Worm (Caenorhabditis elegans) whole organism, dauer: ENCODE data around the gene oac-6.

Experiments
- unc-62 ChIP-seq: sonication (generic microtip); optimal IDR thresholded peaks from 2 replicates; lab custom pipeline; 2017; ENCODE audit warnings: missing biosample characterization, missing genetic modification reagents, missing genetic modification characterization

Gene oac-6

DNA sequence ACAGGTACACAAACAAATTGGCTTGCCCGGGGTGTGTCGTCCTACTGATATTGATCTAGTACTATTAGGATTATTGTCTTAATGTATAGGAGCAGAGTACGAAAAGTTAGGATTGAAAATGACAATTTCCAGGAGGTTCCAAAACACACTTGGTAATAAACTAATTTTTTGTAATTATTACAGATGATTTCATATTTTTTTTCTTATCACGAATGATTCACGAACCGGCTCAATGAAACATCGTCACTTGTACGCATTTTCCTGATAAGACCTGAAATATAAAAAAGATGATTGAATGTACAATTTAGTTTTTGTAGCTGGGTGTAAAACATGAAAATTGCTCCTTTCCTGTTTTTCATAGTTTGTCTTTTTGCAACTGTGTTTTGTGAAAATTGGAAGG, at the start of gene oac-6, which contains the start of gene C31A11.13:
TSS of gene oac-6 (plus strand) at position 279 of the 400 bp plus-strand sequence.
TSS of gene C31A11.13 (minus strand) at position 113 of the 400 bp plus-strand sequence.
- TF ChIP-seq unc-62 (GFP tag; lab: Kevin White, UChicago): no peak

DNA sequence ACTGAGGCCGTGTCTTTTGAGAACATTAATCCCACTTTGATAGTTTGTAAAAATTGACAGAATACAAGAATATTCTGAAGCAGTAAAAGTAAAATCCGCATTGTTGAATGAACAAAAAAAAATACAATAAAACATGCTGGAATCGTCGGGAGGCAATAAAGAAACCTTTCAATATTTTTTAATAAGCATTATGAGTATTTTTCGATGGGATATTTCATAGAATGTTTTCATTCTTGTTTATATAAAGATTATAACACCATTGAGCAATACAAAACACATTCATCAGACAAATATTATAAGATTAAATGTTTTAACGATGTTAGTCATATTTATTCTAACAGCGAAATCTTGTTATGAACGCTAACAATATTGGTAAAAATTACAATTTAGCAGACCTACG, 48.8 kb upstream of the oac-6 start, which contains the start of gene gcy-20:
TSS of gene gcy-20 (minus strand) at position 101 of the 400 bp plus-strand sequence.
- TF ChIP-seq unc-62 (GFP tag; lab: Kevin White, UChicago): no peak

DNA sequence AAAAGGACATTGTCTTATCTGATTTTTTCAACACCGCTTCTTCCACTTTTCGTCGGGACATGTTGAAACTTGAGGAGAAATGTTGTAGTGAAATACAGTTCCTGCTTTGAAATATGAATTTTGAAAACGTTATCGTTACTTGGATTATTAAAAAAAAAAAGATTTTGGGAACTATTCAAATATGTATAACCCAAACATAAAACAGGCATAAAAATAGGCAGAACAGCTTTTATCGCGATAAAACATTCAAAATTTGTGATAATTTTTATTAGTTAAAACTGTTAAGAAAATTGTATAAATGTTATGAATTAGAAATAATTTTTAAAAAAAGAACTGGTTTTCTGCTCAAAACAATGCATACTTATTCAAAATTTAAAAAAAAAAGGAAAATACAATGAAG, 46.1 kb upstream of the oac-6 start, which contains the start of gene bgnt-1.3:
TSS of gene bgnt-1.3 (minus strand) at position 101 of the 400 bp plus-strand sequence.
- TF ChIP-seq unc-62 (GFP tag; lab: Kevin White, UChicago): no peak

DNA sequence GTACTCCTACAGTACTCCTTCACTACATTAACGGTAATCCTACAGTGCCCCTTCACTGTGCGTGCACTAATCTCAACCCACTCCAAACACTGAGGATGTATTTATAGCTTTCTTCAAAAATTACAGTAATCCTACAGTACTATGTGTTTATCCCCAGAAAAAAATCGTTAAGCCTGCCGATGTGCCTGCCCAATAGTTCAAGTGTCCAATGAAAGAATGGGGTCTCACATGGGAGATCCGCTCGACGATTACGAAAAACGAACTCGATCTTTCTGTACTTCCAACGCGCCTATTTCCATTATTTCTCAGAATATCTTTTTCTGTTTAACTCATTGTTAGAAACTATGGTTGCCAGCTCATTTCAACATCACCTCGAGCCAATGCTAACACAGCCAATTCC, 44.4 kb upstream of the oac-6 start, which contains the start of gene nhr-218:
TSS of gene nhr-218 (plus strand) at position 301 of the 400 bp plus-strand sequence.
- no peak for TF ChIP-seq unc-62 (GFP tag; lab: Kevin White, UChicago)

DNA sequence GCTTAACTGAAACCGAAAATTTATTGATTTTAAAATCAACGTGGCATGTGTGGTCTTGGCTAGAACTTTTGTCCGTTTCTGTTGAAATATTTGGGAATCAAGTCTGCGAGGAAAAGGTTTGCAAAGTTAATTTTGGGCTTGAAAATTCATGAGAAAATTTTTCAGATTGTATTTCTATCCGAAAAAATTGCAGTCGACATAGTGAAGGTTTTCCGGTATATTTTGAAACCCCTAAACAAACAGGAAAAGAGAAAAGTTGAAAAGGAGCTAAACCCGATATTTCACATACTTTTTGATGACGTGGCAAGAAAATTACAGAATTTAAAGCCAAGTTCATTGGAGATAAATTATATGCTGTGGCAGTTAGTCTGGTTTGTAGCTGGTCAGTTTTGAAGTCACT, 42.8 kb upstream of the oac-6 start, which contains the start of gene nhr-127:
TSS of gene nhr-127 (plus strand) at position 301 of the 400 bp plus-strand sequence.
- TF ChIP-seq unc-62 (GFP tag; lab: Kevin White, UChicago): no peak

DNA sequence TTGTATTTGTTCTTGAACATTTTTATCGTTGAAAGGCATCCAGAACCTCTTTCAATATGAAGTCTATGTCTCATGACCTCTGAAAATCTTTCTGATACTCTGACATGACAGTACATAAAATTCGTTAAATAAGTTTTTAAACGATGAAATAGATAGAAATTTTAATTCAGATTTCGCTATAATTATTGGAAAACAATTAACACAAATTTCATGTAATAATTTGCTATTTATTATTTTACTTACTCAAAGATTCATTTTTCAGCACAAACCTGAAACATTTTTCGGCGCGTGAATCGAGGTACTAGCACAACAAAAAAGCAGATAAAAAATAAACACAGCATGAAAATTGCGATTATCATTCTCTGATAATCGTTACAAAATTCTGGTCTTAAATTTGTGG, 36.0 kb upstream of the oac-6 start, which contains the start of gene T13F3.4:
TSS of gene T13F3.4 (minus strand) at position 101 of the 400 bp plus-strand sequence.
- TF ChIP-seq unc-62 (GFP tag; lab: Kevin White, UChicago): no peak

DNA sequence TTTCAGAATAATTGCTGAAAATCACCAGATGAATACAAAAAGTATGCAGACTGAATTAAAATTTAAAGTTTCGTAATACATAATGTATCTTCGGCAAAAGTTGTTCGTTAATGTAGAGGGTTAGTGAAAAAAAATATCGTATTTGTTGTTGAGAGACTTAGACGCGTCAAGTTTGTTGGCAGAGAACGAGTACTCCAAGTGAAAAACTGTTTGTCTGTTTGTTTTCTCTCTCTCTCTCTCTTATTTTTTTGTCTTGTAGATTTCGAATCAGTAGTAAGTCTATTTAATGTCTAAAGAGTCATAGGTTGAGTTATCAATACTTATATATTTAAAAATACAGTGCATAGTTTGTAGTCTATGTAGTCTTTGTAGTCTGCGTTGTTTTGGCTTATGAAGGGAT, 33.0 kb upstream of the oac-6 start, which contains the start of the genes fbxa-2 and T13F3.8:
TSS of gene fbxa-2 (minus strand) at position 101 of the 400 bp plus-strand sequence.
TSS of gene T13F3.8 (plus strand) at position 245 of the 400 bp plus-strand sequence.
- TF ChIP-seq unc-62 (GFP tag; lab: Kevin White, UChicago): no peak

DNA sequence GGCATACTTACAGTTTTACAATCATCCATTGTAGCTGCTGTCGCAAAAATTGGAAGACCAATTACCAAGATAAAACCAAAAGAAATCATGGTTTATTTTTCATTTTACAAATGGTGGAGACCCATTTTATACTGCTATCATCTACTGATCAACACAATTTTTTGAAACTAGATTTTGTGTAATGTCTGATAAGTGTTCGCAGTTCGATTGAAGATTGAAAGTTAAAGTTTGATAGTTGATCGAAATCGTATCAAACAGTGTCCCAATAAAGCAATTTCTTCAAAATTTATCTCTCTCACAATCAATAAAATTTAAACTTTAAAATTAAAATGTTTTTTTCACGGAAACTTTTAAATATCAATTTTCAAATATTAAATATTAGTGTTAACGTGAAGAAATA, 31.4 kb upstream of the oac-6 start, which contains the start of gene T13F3.6:
TSS of gene T13F3.6 (minus strand) at position 101 of the 400 bp plus-strand sequence.
- no peak for TF ChIP-seq unc-62 (GFP tag; lab: Kevin White, UChicago)

DNA sequence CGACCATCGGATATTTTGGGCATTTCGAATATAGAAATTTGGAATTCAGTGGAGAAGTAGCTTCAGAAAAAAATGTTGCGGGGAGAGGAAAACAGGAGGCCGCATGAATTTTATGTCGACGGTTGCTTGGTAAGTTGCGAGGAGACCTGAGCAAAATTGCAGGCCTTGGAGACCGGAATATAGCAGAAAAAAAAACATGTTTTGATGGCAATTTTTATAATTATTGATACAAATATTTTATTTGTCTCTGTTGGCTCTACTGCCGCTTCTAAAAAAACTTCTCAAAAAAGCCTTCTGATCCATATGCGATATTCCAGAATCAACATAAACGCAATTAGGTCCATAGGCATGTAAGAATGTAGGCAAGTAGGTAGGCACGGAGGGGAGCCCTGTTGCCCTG, 27.2 kb upstream of the oac-6 start, which contains the start of gene pacl-1:
TSS of gene pacl-1 (minus strand) at position 101 of the 400 bp plus-strand sequence.
- no peak for TF ChIP-seq unc-62 (GFP tag; lab: Kevin White, UChicago)

DNA sequence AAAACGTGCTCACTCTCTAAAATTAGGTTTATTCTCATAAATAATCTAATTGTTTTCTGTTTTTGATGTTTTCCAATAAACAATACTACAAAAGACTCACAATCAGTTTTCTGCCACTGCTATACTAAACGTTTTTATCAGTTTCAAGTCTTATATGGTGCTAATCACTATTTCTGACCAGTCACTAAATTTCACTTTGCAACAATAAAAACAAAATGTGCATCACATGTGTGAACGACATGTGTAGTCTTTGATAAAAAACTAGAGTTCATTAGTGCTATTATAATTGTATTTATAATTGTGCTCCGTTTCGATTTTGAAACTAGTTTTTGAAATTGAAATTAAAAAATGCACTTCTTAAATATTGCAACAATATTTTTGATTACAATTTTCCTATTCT, 24.6 kb upstream of the oac-6 start, which contains the start of gene cyp-37B1:
TSS of gene cyp-37B1 (plus strand) at position 199 of the 400 bp plus-strand sequence.
- TF ChIP-seq unc-62 (GFP tag; lab: Kevin White, UChicago): no peak

DNA sequence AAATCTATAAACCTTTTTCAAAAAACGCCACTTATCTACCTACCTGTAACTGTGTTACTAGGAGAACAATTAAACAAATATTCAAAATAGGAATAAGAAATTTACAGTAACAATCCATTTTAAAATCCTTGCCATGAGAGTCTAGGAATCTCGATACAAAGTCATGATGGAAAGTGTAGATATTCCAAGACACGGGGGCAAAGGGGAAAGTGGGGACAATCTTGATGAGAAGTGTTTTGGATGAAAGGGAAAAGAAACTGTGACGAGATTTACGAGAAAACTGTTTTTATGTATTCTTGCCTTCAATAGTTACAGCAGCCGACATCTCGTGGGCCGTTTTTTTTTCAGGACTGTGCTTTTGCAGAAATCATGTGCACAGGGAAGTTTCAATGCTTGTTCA, 20.4 kb upstream of the oac-6 start, which contains the start of gene F28G4.2:
TSS of gene F28G4.2 (minus strand) at position 175 of the 400 bp plus-strand sequence.
- no peak for TF ChIP-seq unc-62 (GFP tag; lab: Kevin White, UChicago)

DNA sequence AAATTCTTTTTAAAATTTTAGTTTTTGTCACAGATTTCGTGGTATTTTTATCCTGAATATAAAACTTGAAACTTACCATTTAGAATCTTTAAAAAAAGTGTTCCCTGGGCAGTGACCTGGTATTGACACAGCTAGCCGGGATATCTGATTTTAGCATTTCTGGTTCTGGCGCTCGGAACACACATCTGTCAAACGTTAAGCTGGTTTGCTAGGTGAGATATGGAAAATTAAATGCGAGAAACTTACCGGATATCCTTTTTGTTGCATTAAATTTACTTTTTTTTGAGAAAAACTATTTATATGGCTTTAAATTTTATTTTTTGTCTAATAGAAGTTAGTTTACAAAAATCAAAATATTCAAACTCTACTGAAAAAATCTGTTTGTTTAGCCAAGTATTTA, 16.7 kb upstream of the oac-6 start, which contains the start of gene F28G4.4:
TSS of gene F28G4.4 (minus strand) at position 101 of the 400 bp plus-strand sequence.
- TF ChIP-seq unc-62 (GFP tag; lab: Kevin White, UChicago): no peak

DNA sequence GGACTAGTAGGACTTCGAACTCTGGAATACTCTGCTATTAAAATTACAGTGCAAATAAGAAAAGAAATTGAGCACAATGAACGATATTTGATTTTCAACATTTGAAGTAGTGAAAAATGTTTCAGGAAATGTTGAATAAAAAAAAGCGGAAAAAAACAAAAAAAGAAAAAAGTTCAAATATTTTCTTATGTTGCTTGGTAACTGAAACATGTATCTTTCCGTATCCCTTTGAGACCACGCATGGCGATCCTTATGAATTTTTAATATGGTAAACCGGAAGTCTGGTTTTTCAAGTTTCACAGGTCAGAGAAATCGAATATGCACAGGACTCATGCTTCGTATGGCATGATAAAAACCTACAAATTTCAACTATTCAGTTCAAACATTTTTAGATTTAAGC, 14.9 kb upstream of the oac-6 start, which contains the start of gene F28G4.3:
TSS of gene F28G4.3 (minus strand) at position 101 of the 400 bp plus-strand sequence.
- TF ChIP-seq unc-62 (GFP tag; lab: Kevin White, UChicago): no peak

DNA sequence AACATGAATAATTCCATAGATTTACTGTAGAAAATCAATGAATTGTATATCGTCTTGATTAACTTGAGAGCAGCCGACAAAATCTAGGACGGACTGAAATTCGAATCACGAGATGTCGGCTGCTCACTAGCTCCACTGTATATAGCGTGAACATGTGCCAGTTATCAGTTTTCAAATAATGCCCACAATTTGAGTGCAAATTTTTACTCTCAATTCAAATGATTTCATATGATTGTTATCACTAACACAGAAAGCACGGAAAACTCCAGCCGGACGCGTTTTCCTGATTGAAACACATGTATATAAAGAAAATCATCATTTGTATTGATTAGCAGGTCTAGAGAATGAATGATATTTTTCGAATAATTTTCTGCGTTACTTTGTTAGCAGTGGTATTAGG, 10.1 kb upstream of the oac-6 start, which contains the start of gene oac-5:
TSS of gene oac-5 (plus strand) at position 301 of the 400 bp plus-strand sequence.
- no peak for TF ChIP-seq unc-62 (GFP tag; lab: Kevin White, UChicago)

DNA sequence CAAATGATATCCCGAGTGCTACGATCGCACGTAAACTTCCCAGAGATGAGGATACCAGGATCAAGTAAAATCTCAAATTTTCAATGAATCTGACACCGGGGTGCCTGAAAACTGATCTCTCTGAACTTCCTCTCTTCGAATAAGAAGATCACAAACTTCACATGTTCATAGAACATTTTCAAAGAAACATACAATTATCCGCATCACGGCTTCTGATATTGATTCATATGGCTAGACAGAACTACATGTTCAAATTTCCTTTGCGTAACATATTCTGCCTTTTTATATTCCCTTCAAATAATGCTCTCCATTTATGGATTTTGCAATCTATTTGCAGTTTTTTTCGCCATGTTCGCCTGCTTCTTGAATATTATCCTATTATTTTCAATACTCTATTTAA, 5.4 kb upstream of the oac-6 start, which contains the start of gene srbc-83:
TSS of gene srbc-83 (plus strand) at position 301 of the 400 bp plus-strand sequence.
- no peak for TF ChIP-seq unc-62 (GFP tag; lab: Kevin White, UChicago)

DNA sequence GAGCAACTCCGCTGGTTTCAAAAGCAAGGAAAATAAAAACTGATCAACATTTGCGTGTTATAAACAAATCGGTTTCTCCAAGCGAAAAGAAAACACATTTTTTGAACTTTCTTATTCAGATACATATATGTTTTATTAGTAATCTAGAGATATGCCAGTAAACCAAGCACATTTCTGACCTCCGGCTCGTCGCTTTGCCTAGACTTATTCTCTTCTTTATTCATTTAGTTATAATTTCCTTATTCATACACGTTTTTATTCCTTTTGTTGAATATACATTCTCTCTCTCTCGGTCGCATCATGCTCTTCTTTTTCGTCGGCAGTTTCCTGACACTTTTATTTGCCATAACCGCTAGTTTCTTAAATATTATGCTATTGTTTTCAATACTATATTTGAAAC, 3.8 kb upstream of the oac-6 start, which contains the start of gene srbc-84:
TSS of gene srbc-84 (plus strand) at position 301 of the 400 bp plus-strand sequence.
- no peak for TF ChIP-seq unc-62 (GFP tag; lab: Kevin White, UChicago)
